Worm (Caenorhabditis elegans) whole organism, young adult: ENCODE data around the gene D1069.3.

ENCODE experiments used
- B0035.1 ChIP-seq: sonication (generic microtip); optimal IDR thresholded peaks from 2 replicates; lab custom pipeline; 2016; ENCODE audit warnings: missing genetic modification characterization, mild to moderate bottlenecking, missing compliant biosample characterization, missing genotype, missing genetic modification reagents
- B0261.1 ChIP-seq: sonication (generic microtip); optimal IDR thresholded peaks from 2 replicates; lab custom pipeline; 2016; ENCODE audit warnings: mild to moderate bottlenecking, missing genetic modification characterization, moderate library complexity, missing compliant biosample characterization
- D2030.7 ChIP-seq: fragments of 200-800 bp; sonication (Bioruptor generic); IDR thresholded peaks from 2 replicates; pipeline ENCODE4 v1.3.6; 2022; ENCODE audit warnings: missing genetic modification reagents, missing genetic modification characterization, missing compliant biosample characterization
- F52B5.7 ChIP-seq: sonication (generic microtip); optimal IDR thresholded peaks from 2 replicates; lab custom pipeline; 2016; ENCODE audit warnings: mild to moderate bottlenecking, missing genetic modification characterization, missing compliant biosample characterization
- F55B11.4 ChIP-seq: sonication (generic microtip); optimal IDR thresholded peaks from 2 replicates; lab custom pipeline; 2016; ENCODE audit warnings: missing compliant biosample characterization, missing genetic modification characterization, borderline replicate concordance; ENCODE audit not compliant: insufficient read depth
- T07F8.4 ChIP-seq: sonication (generic microtip); optimal IDR thresholded peaks from 2 replicates; lab custom pipeline; 2016; ENCODE audit warnings: mild to moderate bottlenecking, missing genetic modification characterization, moderate library complexity, missing compliant biosample characterization
- Y53F4B.3 ChIP-seq: fragments of 200-800 bp; sonication (Bioruptor generic); IDR thresholded peaks from 2 replicates; pipeline ENCODE4 v1.3.6; 2022; ENCODE audit warnings: missing genetic modification reagents, missing genetic modification characterization, missing compliant biosample characterization
- Y95B8A.8 ChIP-seq: fragments of 200-800 bp; sonication (Bioruptor generic); IDR thresholded peaks from 2 replicates; pipeline ENCODE4 v1.3.6; 2022; ENCODE audit warnings: missing genetic modification reagents, missing genetic modification characterization, missing compliant biosample characterization
- aptf-3 ChIP-seq: fragments of 200-800 bp; sonication (Bioruptor generic); IDR thresholded peaks from 2 replicates; pipeline ENCODE4 v1.3.6; 2022; ENCODE audit warnings: missing genetic modification characterization, missing compliant biosample characterization
- atf-7 ChIP-seq: sonication (generic microtip); optimal IDR thresholded peaks from 2 replicates; lab custom pipeline; 2017; ENCODE audit warnings: mild to moderate bottlenecking, missing genetic modification characterization, missing compliant biosample characterization
- cebp-1 ChIP-seq, 2 experiments: fragments of 200-800 bp in 1 of 2; sonication (Bioruptor generic) in 1 of 2; sonication (generic microtip) in 1 of 2; IDR thresholded peaks in 1 of 2; optimal IDR thresholded peaks in 1 of 2; 2 replicates each; pipeline versions ENCODE4 v1.3.6 to Lab custom; 2017 to 2022; ENCODE audit warnings: missing compliant biosample characterization in 2 of 2, missing genetic modification characterization in 2 of 2, mild to moderate bottlenecking in 1 of 2, missing genetic modification reagents in 1 of 2, moderate library complexity in 1 of 2
- cebp-2 ChIP-seq: fragments of 200-800 bp; sonication (Bioruptor generic); IDR thresholded peaks from 2 replicates; pipeline ENCODE4 v1.3.6; 2022; ENCODE audit warnings: missing genetic modification characterization, missing compliant biosample characterization
- ceh-27 ChIP-seq: fragments of 200-800 bp; sonication (Bioruptor generic); optimal IDR thresholded peaks from 2 replicates; lab custom pipeline; 2018; ENCODE audit warnings: mild to moderate bottlenecking, missing genetic modification characterization, moderate library complexity, missing compliant biosample characterization
- ceh-79 ChIP-seq: sonication (generic microtip); optimal IDR thresholded peaks from 2 replicates; lab custom pipeline; 2017; ENCODE audit warnings: mild to moderate bottlenecking, missing genetic modification characterization, missing compliant biosample characterization
- chd-7 ChIP-seq: sonication (generic microtip); optimal IDR thresholded peaks from 2 replicates; lab custom pipeline; 2016; ENCODE audit warnings: mild to moderate bottlenecking, missing genetic modification characterization, moderate library complexity, missing compliant biosample characterization
- egl-44 ChIP-seq: fragments of 200-800 bp; sonication (Bioruptor generic); IDR thresholded peaks from 2 replicates; pipeline ENCODE4 v1.3.6; 2022; ENCODE audit warnings: missing genetic modification reagents, missing genetic modification characterization, missing compliant biosample characterization
- gei-17 ChIP-seq: fragments of 200-800 bp; sonication (Bioruptor generic); optimal IDR thresholded peaks from 2 replicates; lab custom pipeline; 2018; ENCODE audit warnings: mild to moderate bottlenecking, missing genetic modification characterization, missing compliant biosample characterization
- him-1 ChIP-seq: sonication (generic microtip); optimal IDR thresholded peaks from 2 replicates; lab custom pipeline; 2016; ENCODE audit warnings: missing genotype, missing genetic modification reagents, missing genetic modification characterization, missing compliant biosample characterization
- hlh-26 ChIP-seq: fragments of 200-800 bp; sonication (Bioruptor generic); conservative IDR thresholded peaks from 2 replicates; pipeline ENCODE4 v1.3.6; 2022; ENCODE audit warnings: missing genetic modification reagents, missing genetic modification characterization, missing compliant biosample characterization
- hmg-1.2 ChIP-seq: fragments of 200-800 bp; sonication (Bioruptor generic); IDR thresholded peaks from 2 replicates; pipeline ENCODE4 v1.3.6; 2022; ENCODE audit warnings: missing genetic modification reagents, missing genetic modification characterization, missing compliant biosample characterization
- hmg-20 ChIP-seq: fragments of 200-800 bp; sonication (Bioruptor generic); IDR thresholded peaks from 2 replicates; pipeline ENCODE4 v1.3.6; 2022; ENCODE audit warnings: missing genetic modification reagents, missing genetic modification characterization, missing compliant biosample characterization
- lir-1 ChIP-seq: fragments of 200-800 bp; sonication (Bioruptor generic); conservative IDR thresholded peaks from 2 replicates; pipeline ENCODE4 v1.3.6; 2022; ENCODE audit warnings: missing genetic modification reagents, missing genetic modification characterization, missing compliant biosample characterization
- lsl-1 ChIP-seq: fragments of 200-800 bp; sonication (Bioruptor generic); optimal IDR thresholded peaks from 2 replicates; lab custom pipeline; 2018; ENCODE audit warnings: mild to moderate bottlenecking, missing genetic modification characterization, moderate library complexity, missing compliant biosample characterization
- lsy-27 ChIP-seq: sonication (generic microtip); optimal IDR thresholded peaks from 2 replicates; lab custom pipeline; 2017; ENCODE audit warnings: missing genetic modification characterization, mild to moderate bottlenecking, missing compliant biosample characterization, antibody characterized with exemption, missing genotype, borderline replicate concordance; ENCODE audit not compliant: insufficient read depth
- madf-6 ChIP-seq: fragments of 200-800 bp; sonication (Bioruptor generic); IDR thresholded peaks from 2 replicates; pipeline ENCODE4 v1.3.6; 2022; ENCODE audit warnings: missing genetic modification reagents, missing genetic modification characterization, missing compliant biosample characterization
- nfya-1 ChIP-seq: sonication (generic microtip); optimal IDR thresholded peaks from 2 replicates; lab custom pipeline; 2017; ENCODE audit warnings: antibody characterized with exemption, missing compliant biosample characterization, missing genetic modification characterization, borderline replicate concordance; ENCODE audit not compliant: insufficient read depth
- nhr-80 ChIP-seq: sonication (generic microtip); optimal IDR thresholded peaks from 2 replicates; lab custom pipeline; 2016; ENCODE audit warnings: missing genetic modification characterization, missing compliant biosample characterization
- nhr-90 ChIP-seq: sonication (generic microtip); optimal IDR thresholded peaks from 2 replicates; lab custom pipeline; 2016; ENCODE audit warnings: missing genotype, mild to moderate bottlenecking, missing genetic modification characterization, missing compliant biosample characterization
- rcor-1 ChIP-seq: fragments of 200-800 bp; sonication (Bioruptor generic); IDR thresholded peaks from 2 replicates; pipeline ENCODE4 v1.3.6; 2022; ENCODE audit warnings: missing genetic modification reagents, missing genetic modification characterization, missing compliant biosample characterization
- rpc-1 ChIP-seq, 2 experiments: fragments of 150-350 bp in 1 of 2; sonication (generic microtip) in 1 of 2; optimal IDR thresholded peaks; 2 replicates each; lab custom pipeline; 2014 to 2018; ENCODE audit warnings: missing biosample characterization in 1 of 2, missing genetic modification characterization in 1 of 2, missing genetic modification reagents in 1 of 2, missing genotype in 1 of 2
- sea-2 ChIP-seq: fragments of 200-800 bp; sonication (Bioruptor generic); IDR thresholded peaks from 2 replicates; pipeline ENCODE4 v1.3.6; 2022; ENCODE audit warnings: missing genetic modification characterization, missing compliant biosample characterization
- snpc-1.3 ChIP-seq: sonication (generic microtip); optimal IDR thresholded peaks from 2 replicates; lab custom pipeline; 2017; ENCODE audit warnings: missing genetic modification characterization, mild to moderate bottlenecking, missing compliant biosample characterization, antibody characterized with exemption, moderate library complexity, missing genotype, missing genetic modification reagents; ENCODE audit not compliant: insufficient read depth
- snpc-3.4 ChIP-seq: sonication (generic microtip); optimal IDR thresholded peaks from 2 replicates; lab custom pipeline; 2017; ENCODE audit warnings: missing genetic modification characterization, mild to moderate bottlenecking, missing compliant biosample characterization, antibody characterized with exemption, moderate library complexity, missing genotype, missing genetic modification reagents
- snpc-4 ChIP-seq, 5 experiments: fragments of 150-350 bp in 1 of 5; sonication (generic microtip) in 4 of 5; optimal IDR thresholded peaks; 2 replicates each; lab custom pipeline; 2014 to 2018; ENCODE audit warnings: missing genetic modification characterization in 5 of 5, missing biosample characterization in 3 of 5, antibody characterized with exemption in 2 of 5, mild to moderate bottlenecking in 2 of 5, missing compliant biosample characterization in 2 of 5, missing genotype in 2 of 5, moderate library complexity in 2 of 5, missing genetic modification reagents in 1 of 5
- somi-1 ChIP-seq: fragments of 200-800 bp; sonication (Bioruptor generic); optimal IDR thresholded peaks from 2 replicates; lab custom pipeline; 2018; ENCODE audit warnings: mild to moderate bottlenecking, missing genetic modification characterization, missing compliant biosample characterization
- tbp1 ChIP-seq: fragments of 200-800 bp; sonication (Bioruptor generic); optimal IDR thresholded peaks from 2 replicates; lab custom pipeline; 2018; ENCODE audit warnings: mild to moderate bottlenecking, missing genetic modification characterization, missing compliant biosample characterization
- tbx-9 ChIP-seq: sonication (generic microtip); optimal IDR thresholded peaks from 2 replicates; lab custom pipeline; 2016; ENCODE audit warnings: borderline replicate concordance, missing genetic modification characterization, inconsistent platforms, missing compliant biosample characterization
- unc-130 ChIP-seq: sonication (generic microtip); optimal IDR thresholded peaks from 2 replicates; lab custom pipeline; 2016; ENCODE audit warnings: missing genetic modification reagents, missing genetic modification characterization, missing compliant biosample characterization
- xnd-1 ChIP-seq: sonication (generic microtip); optimal IDR thresholded peaks from 2 replicates; lab custom pipeline; 2016; ENCODE audit warnings: missing genotype, missing genetic modification reagents, missing genetic modification characterization, missing compliant biosample characterization
- ztf-18 ChIP-seq: sonication (generic microtip); optimal IDR thresholded peaks from 2 replicates; lab custom pipeline; 2016; ENCODE audit warnings: missing genotype, mild to moderate bottlenecking, missing genetic modification characterization, missing compliant biosample characterization
- ztf-28 ChIP-seq: fragments of 200-800 bp; sonication (Bioruptor generic); IDR thresholded peaks from 2 replicates; pipeline ENCODE4 v1.3.6; 2022; ENCODE audit warnings: missing genetic modification reagents, missing genetic modification characterization, missing compliant biosample characterization
- ztf-6 ChIP-seq: fragments of 200-800 bp; sonication (Bioruptor generic); IDR thresholded peaks from 2 replicates; pipeline ENCODE4 v1.3.6; 2022; ENCODE audit warnings: missing genetic modification reagents, missing genetic modification characterization, missing compliant biosample characterization

The D1069.3 gene

ce11 chrII:374950-375349 is 27.3 kb upstream of the D1069.3 start, which contains the start of gene C03H5.4:
Gene C03H5.4 (plus strand): TSS chrII:375250.
- no peak for TF ChIP-seq Y95B8A.8
- TF ChIP-seq snpc-4 (GFP tag; optimal IDR thresholded peaks at IDR 0.05; lab: Kevin White, UChicago), result no peak
- TF ChIP-seq snpc-4 (tag; optimal IDR thresholded peaks at IDR 0.05; lab: Kevin White, UChicago), result no peak
- TF ChIP-seq cebp-2 (GFP tag; lab: Robert Waterston, UW), result no peak
- TF ChIP-seq nfya-1, result no peak
- no peak for TF ChIP-seq Y53F4B.3 (GFP tag; lab: Robert Waterston, UW)
- no peak for TF ChIP-seq lsl-1 (GFP tag; lab: Kevin White, UChicago)
- no peak for TF ChIP-seq ztf-28 (GFP tag; lab: Robert Waterston, UW)
- TF ChIP-seq tbp1, result no peak
- no peak for TF ChIP-seq B0035.1 (tag; lab: Kevin White, UChicago)
- no peak for TF ChIP-seq nhr-90 (tag; lab: Kevin White, UChicago)
- no peak for TF ChIP-seq hmg-1.2
- no peak for TF ChIP-seq F52B5.7 (tag; lab: Kevin White, UChicago)
- no peak for TF ChIP-seq ztf-6 (GFP tag; lab: Robert Waterston, UW)
- no peak for TF ChIP-seq hlh-26 (GFP tag; lab: Robert Waterston, UW)
- TF ChIP-seq, all 124 proteins: peak for 0

- TF ChIP-seq rpc-1 (optimal IDR thresholded peaks at IDR 0.05; lab: Kevin White, UChicago) (no peak), rpc-1 (tag; optimal IDR thresholded peaks at IDR 0.05; lab: Kevin White, UChicago) (no peak), snpc-1.3 (tag; lab: Kevin White, UChicago) (no peak), rcor-1 (GFP tag; lab: Robert Waterston, UW) (no peak), snpc-3.4 (tag; lab: Kevin White, UChicago) (no peak), egl-44 (GFP tag; lab: Robert Waterston, UW) (no peak), somi-1 (GFP tag; lab: Kevin White, UChicago) (no peak), cebp-1 (GFP tag; IDR thresholded peaks at IDR 0.05; lab: Robert Waterston, UW) (no peak), cebp-1 (tag; optimal IDR thresholded peaks at IDR 0.05; lab: Kevin White, UChicago) (no peak), him-1 (tag; lab: Kevin White, UChicago) (no peak), xnd-1 (tag; lab: Kevin White, UChicago) (no peak), Y53F4B.3 (GFP tag; lab: Robert Waterston, UW) (no peak), chd-7 (tag; lab: Kevin White, UChicago) (no peak), gei-17 (GFP tag; lab: Kevin White, UChicago) (no peak), lsy-27 (tag; lab: Kevin White, UChicago) (no peak), hmg-20 (GFP tag; lab: Robert Waterston, UW) (no peak), B0261.1 (no peak)
Observed at ce11 chrII:372235-372634, 24.5 kb upstream of the D1069.3 start.

ce11 chrII:371549-371948 is 23.9 kb upstream of the D1069.3 start:
- TF ChIP-seq F55B11.4 (tag; lab: Kevin White, UChicago), result no peak
- no peak for TF ChIP-seq ceh-79 (tag; lab: Kevin White, UChicago)
- TF ChIP-seq D2030.7 (GFP tag; lab: Robert Waterston, UW), result no peak
- no peak for TF ChIP-seq sea-2

DNA sequence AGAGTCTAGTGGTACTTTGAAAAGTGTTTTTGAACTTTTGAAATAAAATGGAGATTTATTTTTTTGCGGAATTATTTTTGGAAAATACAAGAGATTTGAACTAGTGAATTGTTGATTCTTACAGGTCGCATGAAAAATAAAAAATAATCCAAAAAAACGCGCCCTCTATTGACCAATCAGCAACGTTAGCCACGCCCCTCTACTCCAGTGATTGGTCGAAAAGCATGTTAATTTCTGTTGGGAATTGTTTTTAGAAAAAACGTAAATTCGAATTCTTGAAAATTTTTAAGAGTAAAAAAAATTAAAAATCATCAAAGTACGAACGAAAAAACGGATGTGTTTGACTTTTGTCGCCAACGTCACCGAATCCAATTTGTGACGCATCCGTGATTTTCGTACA is 22.7 kb upstream of the D1069.3 start:
- no peak for TF ChIP-seq lir-1
- no peak for TF ChIP-seq tbx-9
- TF ChIP-seq nhr-80, result no peak
- TF ChIP-seq hmg-20 (GFP tag; lab: Robert Waterston, UW), result no peak
- TF ChIP-seq nhr-90 (tag; lab: Kevin White, UChicago), result no peak
- no peak for TF ChIP-seq unc-130
- TF ChIP-seq ztf-18 (tag; lab: Kevin White, UChicago), result no peak
- TF ChIP-seq atf-7, result no peak
- TF ChIP-seq madf-6 (GFP tag; lab: Robert Waterston, UW), result no peak
- no peak for TF ChIP-seq xnd-1 (tag; lab: Kevin White, UChicago)
- TF ChIP-seq F52B5.7 (tag; lab: Kevin White, UChicago), result no peak
- no peak for TF ChIP-seq him-1 (tag; lab: Kevin White, UChicago)
- TF ChIP-seq T07F8.4 (tag; lab: Kevin White, UChicago), result no peak
- no peak for TF ChIP-seq ceh-27 (GFP tag; lab: Kevin White, UChicago)
- no peak for TF ChIP-seq aptf-3 (GFP tag; lab: Robert Waterston, UW)
- TF ChIP-seq snpc-4 (GFP tag; optimal IDR thresholded peaks at IDR 0.05; lab: Kevin White, UChicago), result no peak
- no peak for TF ChIP-seq snpc-4 (tag; optimal IDR thresholded peaks at IDR 0.05; lab: Kevin White, UChicago)
